Fruit fly (Drosophila melanogaster): ENCODE results near the gene CG43739.

DNA sequence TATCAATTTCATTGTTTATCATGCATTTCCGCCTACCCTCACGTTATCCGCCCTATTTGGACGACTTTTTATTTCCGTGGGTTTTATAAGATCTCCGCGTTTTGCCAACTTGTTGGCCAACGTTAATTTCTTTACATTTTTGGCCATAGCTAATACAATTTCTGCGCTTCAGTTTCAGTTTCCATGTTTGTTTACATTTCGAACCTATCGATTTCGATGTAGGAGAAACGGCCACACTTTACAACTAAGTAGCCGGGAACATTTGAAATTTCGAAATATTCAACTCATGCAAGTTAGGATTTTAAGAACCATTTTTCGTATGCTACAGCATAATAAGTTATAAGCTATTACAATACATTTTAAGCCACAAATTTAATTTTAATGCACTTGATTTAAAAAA is 8.9 kb upstream of the CG43739 start, which contains the start of gene Nthl1:
- TF ChIP-seq tio (GFP tag; optimal IDR thresholded peaks at IDR 0.05) (no peak), Dll (GFP tag; IDR thresholded peaks at IDR 0.05; ENCODE audit: partially characterized antibody) (no peak), nerfin-1 (tag; optimal IDR thresholded peaks at IDR 0.05) (no peak)
